Fruit fly (Drosophila melanogaster): ENCODE measurements around the gene CG10405.

Gene CG10405

dm6 chr3R:16448378-16449134, 5.7 kb upstream of the CG10405 start:
- TF ChIP-seq CG15710 (tag; optimal IDR thresholded peaks at IDR 0.05) = no peak
- peak; percentile 82 for TF ChIP-seq Ets98B (GFP tag; IDR thresholded peaks at IDR 0.05)
- TF ChIP-seq CG17806 (tag; optimal IDR thresholded peaks at IDR 0.05) = peak; percentile 76
- no peak for TF ChIP-seq Pif1B (GFP tag; optimal IDR thresholded peaks at IDR 0.05)
- TF ChIP-seq CG4496 (GFP tag; IDR thresholded peaks at IDR 0.05) = peak; percentile 95
- TF ChIP-seq CG32121 (GFP tag; IDR thresholded peaks at IDR 0.05) = peak; percentile 63
- peak; percentile 87 for TF ChIP-seq fd96Ca (GFP tag; IDR thresholded peaks at IDR 0.05)
- peak; percentile 89 for TF ChIP-seq CG14655 (GFP tag; optimal IDR thresholded peaks at IDR 0.05)
- peak; percentile 49; the same call in 1 of the 2 replicates for TF ChIP-seq CG10348 (GFP tag; IDR thresholded peaks at IDR 0.05)
- peak; percentile 86 for TF ChIP-seq rn (GFP tag; IDR thresholded peaks at IDR 0.05)
- peak; percentile 44 for TF ChIP-seq CG13204 (GFP tag; optimal IDR thresholded peaks at IDR 0.05)
- TF ChIP-seq CG12605 (GFP tag; IDR thresholded peaks at IDR 0.05) = peak; percentile 87
- no peak for TF ChIP-seq D1 (tag; optimal IDR thresholded peaks at IDR 0.05)
- no peak for TF ChIP-seq CG8159 (tag; optimal IDR thresholded peaks at IDR 0.05)
- TF ChIP-seq gl (tag; optimal IDR thresholded peaks at IDR 0.05) = peak; percentile 87
- peak; percentile 84 for TF ChIP-seq CG9948 (tag; optimal IDR thresholded peaks at IDR 0.05)
- TF ChIP-seq Pif1A (GFP tag; optimal IDR thresholded peaks at IDR 0.05) = no peak
- peak; percentile 89 for TF ChIP-seq CG8301 (tag; optimal IDR thresholded peaks at IDR 0.05)
- TF ChIP-seq EcR (GFP tag; optimal IDR thresholded peaks at IDR 0.05) = no peak
- TF ChIP-seq Snoo (tag; optimal IDR thresholded peaks at IDR 0.05) = no peak
- peak; percentile 86 for TF ChIP-seq CG34367 (tag; optimal IDR thresholded peaks at IDR 0.05)

- TF ChIP-seq CG8301 (tag; optimal IDR thresholded peaks at IDR 0.05) (peak; percentile 98), CG13204 (GFP tag; optimal IDR thresholded peaks at IDR 0.05) (peak; percentile 97), Pif1A (GFP tag; optimal IDR thresholded peaks at IDR 0.05) (peak; percentile 99), D1 (tag; optimal IDR thresholded peaks at IDR 0.05) (peak; percentile 94), CG4496 (GFP tag; IDR thresholded peaks at IDR 0.05) (peak; percentile 99), CG10348 (GFP tag; IDR thresholded peaks at IDR 0.05) (peak; percentile 97), CG34367 (tag; optimal IDR thresholded peaks at IDR 0.05) (peak; percentile 99), rn (GFP tag; IDR thresholded peaks at IDR 0.05) (peak; percentile 99), gl (tag; optimal IDR thresholded peaks at IDR 0.05) (peak; percentile 95), EcR (GFP tag; optimal IDR thresholded peaks at IDR 0.05) (peak; percentile 77), CG8159 (tag; optimal IDR thresholded peaks at IDR 0.05) (peak; percentile 99), Pif1B (GFP tag; optimal IDR thresholded peaks at IDR 0.05) (peak; percentile 95), CG9948 (tag; optimal IDR thresholded peaks at IDR 0.05) (peak; percentile 99), Snoo (tag; optimal IDR thresholded peaks at IDR 0.05) (peak; percentile 89), CG17806 (tag; optimal IDR thresholded peaks at IDR 0.05) (peak; percentile 99), CG15710 (tag; optimal IDR thresholded peaks at IDR 0.05) (peak; percentile 99), CG14655 (GFP tag; optimal IDR thresholded peaks at IDR 0.05) (peak; percentile 99), fd96Ca (GFP tag; IDR thresholded peaks at IDR 0.05) (peak; percentile 99), CG12605 (GFP tag; IDR thresholded peaks at IDR 0.05) (peak; percentile 98), Ets98B (GFP tag; IDR thresholded peaks at IDR 0.05) (peak; percentile 99), CG32121 (GFP tag; IDR thresholded peaks at IDR 0.05) (peak; percentile 98)
Measured at dm6 chr3R:16449187-16449973, 4.9 kb upstream of the CG10405 start.

- TF ChIP-seq CG4496 (GFP tag; IDR thresholded peaks at IDR 0.05) (peak; percentile 22; the same call in 1 of the 3 replicates), EcR (GFP tag; optimal IDR thresholded peaks at IDR 0.05) (peak; percentile 32), fd96Ca (GFP tag; IDR thresholded peaks at IDR 0.05) (no peak)
Measured at dm6 chr3R:16452954-16453587, 1.2 kb upstream of the CG10405 start.

dm6 chr3R:16453597-16453996, 695 bp upstream of the CG10405 start, which contains the start of gene Pak3:
Gene Pak3 (minus strand): TSS chr3R:16453821.
- 0 out of 3 replicates have a peak, but pooled peaks have one; percentile 10 for TF ChIP-seq CG4496 (GFP tag; IDR thresholded peaks at IDR 0.05)
- TF ChIP-seq EcR (GFP tag; optimal IDR thresholded peaks at IDR 0.05) = no peak

- TF ChIP-seq Snoo (tag; optimal IDR thresholded peaks at IDR 0.05) (no peak), Pif1B (GFP tag; optimal IDR thresholded peaks at IDR 0.05) (no peak), Pif1A (GFP tag; optimal IDR thresholded peaks at IDR 0.05) (no peak), CG8301 (tag; optimal IDR thresholded peaks at IDR 0.05) (no peak), Ets98B (GFP tag; IDR thresholded peaks at IDR 0.05) (no peak), CG4496 (GFP tag; IDR thresholded peaks at IDR 0.05) (no peak), CG14655 (GFP tag; optimal IDR thresholded peaks at IDR 0.05) (no peak), fd96Ca (GFP tag; IDR thresholded peaks at IDR 0.05) (no peak), CG10348 (GFP tag; IDR thresholded peaks at IDR 0.05) (no peak), EcR (GFP tag; optimal IDR thresholded peaks at IDR 0.05) (no peak), CG8159 (tag; optimal IDR thresholded peaks at IDR 0.05) (no peak), CG17806 (tag; optimal IDR thresholded peaks at IDR 0.05) (no peak), CG13204 (GFP tag; optimal IDR thresholded peaks at IDR 0.05) (no peak), rn (GFP tag; IDR thresholded peaks at IDR 0.05) (no peak), CG32121 (GFP tag; IDR thresholded peaks at IDR 0.05) (no peak), CG9948 (tag; optimal IDR thresholded peaks at IDR 0.05) (no peak), gl (tag; optimal IDR thresholded peaks at IDR 0.05) (no peak), D1 (tag; optimal IDR thresholded peaks at IDR 0.05) (no peak), CG34367 (tag; optimal IDR thresholded peaks at IDR 0.05) (no peak)
Measured at dm6 chr3R:16455875-16456274, 1.6 kb downstream of the CG10405 start, which contains the start of gene CG14883. Gene CG14883 (plus strand): TSS chr3R:16456052.
